Fruit fly (Drosophila melanogaster) whole organism: ENCODE results near the gene gfzf.

ENCODE experiments used
- CG8478 ChIP-seq: fragments of >200 bp; optimal IDR thresholded peaks from 2 replicates; lab custom pipeline; 2018; ENCODE audit warnings: inconsistent platforms
- pan ChIP-seq: fragments of >200 bp; optimal IDR thresholded peaks from 2 replicates; lab custom pipeline; 2017
- psq ChIP-seq: fragments of >200 bp; optimal IDR thresholded peaks from 2 replicates; lab custom pipeline; 2017
- usp ChIP-seq: fragments of >200 bp; optimal IDR thresholded peaks from 2 replicates; lab custom pipeline; 2017; ENCODE audit warnings: missing biosample characterization, missing genetic modification characterization, mixed read lengths

DNA sequence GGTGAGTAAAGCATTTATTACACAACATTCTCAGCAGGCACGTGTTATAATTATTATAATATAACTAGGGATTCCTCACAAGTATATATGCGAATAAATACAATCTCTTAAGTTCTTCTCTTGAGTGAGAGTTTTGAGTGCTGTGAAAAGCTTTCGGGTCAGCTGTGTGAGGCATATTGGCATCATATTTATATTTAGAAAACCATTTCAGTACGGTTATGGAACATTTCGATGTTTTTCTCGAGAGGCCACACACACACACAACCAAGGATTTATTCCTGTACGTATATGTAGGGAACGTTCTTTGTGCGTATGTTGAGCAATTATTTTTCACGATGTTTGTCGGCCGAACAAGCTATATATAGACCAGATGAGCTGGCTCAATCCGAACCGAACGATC, 37.8 kb downstream of the gfzf start:
- TF ChIP-seq psq (no peak), pan (lab: Kevin White, UChicago) (no peak), usp (no peak), CG8478 (lab: Kevin White, UChicago) (no peak)
